Fruit fly (Drosophila melanogaster) S2 (cell line): ENCODE measurements around the gene Pez.

Experiments
- CG8478 ChIP-seq: fragments of >200 bp; optimal IDR thresholded peaks from 2 replicates; lab custom pipeline; 2018
- CTCF ChIP-seq, 2 experiments: fragments of >200 bp; optimal IDR thresholded peaks; 2 replicates each; lab custom pipeline; 2018

DNA sequence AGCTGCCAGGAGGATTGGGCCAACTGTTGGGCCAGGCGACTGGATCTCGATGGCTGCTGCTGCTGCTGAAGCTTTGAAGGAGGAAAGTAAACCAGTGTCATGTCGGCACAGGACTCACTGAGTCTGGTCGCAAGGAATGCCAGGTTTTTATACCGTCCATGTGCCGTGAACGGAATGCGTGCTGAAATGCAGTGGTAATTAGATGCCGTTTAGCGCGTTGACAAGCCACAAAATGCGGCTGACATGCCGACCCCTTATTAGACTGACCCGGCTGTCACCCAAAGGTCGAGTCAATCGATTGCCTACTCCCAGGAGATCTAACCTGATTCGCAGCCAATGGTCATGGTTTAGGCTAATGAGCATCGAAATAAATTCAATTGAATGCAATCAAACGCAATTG, 15.8 kb upstream of the Pez start, which contains the start of gene ppk7:
- TF ChIP-seq CTCF (optimal IDR thresholded peaks at IDR 0.05; lab: Kevin White, UChicago) (no peak), CG8478 (lab: Kevin White, UChicago) (no peak)
